Fruit fly (Drosophila melanogaster) whole organism, adult: ENCODE data around the gene mtm.

Experiments
- CG11617 ChIP-seq: fragments of 200-800 bp; sonication (Bioruptor generic); optimal IDR thresholded peaks from 2 replicates; lab custom pipeline; 2017; ENCODE audit warnings: mild to moderate bottlenecking, missing biosample characterization, missing genetic modification reagents, missing genetic modification characterization
- CG12768 ChIP-seq: fragments of 200-800 bp; sonication (Bioruptor generic); optimal IDR thresholded peaks from 2 replicates; lab custom pipeline; 2017; ENCODE audit warnings: missing biosample characterization, missing genetic modification characterization, mild to moderate bottlenecking, moderate library complexity, missing genetic modification reagents
- CG1620 ChIP-seq: fragments of 200-800 bp; sonication (Bioruptor generic); optimal IDR thresholded peaks from 2 replicates; lab custom pipeline; 2016; ENCODE audit warnings: missing biosample characterization, missing genetic modification characterization
- CG33017 ChIP-seq: fragments of 200-800 bp; sonication (Bioruptor generic); optimal IDR thresholded peaks from 2 replicates; lab custom pipeline; 2018; ENCODE audit warnings: missing biosample characterization, mild to moderate bottlenecking, missing genetic modification characterization, moderate library complexity
- CG5204 ChIP-seq: fragments of 200-800 bp; sonication (Bioruptor generic); optimal IDR thresholded peaks from 2 replicates; lab custom pipeline; 2016; ENCODE audit warnings: missing biosample characterization, missing genetic modification characterization
- Crg-1 ChIP-seq: fragments of 200-800 bp; sonication (Bioruptor generic); optimal IDR thresholded peaks from 2 replicates; lab custom pipeline; 2016; ENCODE audit warnings: missing biosample characterization, missing genetic modification characterization
- Hr96 ChIP-seq: fragments of 200-800 bp; sonication (Bioruptor generic); optimal IDR thresholded peaks from 2 replicates; lab custom pipeline; 2016; ENCODE audit warnings: missing biosample characterization, missing genetic modification characterization
- Mnt ChIP-seq: fragments of 200-800 bp; sonication (Bioruptor generic); optimal IDR thresholded peaks from 2 replicates; lab custom pipeline; 2016; ENCODE audit warnings: missing biosample characterization, mild to moderate bottlenecking, missing genetic modification characterization
- bab1 ChIP-seq: fragments of 200-800 bp; sonication (Bioruptor generic); optimal IDR thresholded peaks from 3 replicates; lab custom pipeline; 2019; ENCODE audit warnings: missing biosample characterization, mild to moderate bottlenecking, missing genetic modification characterization, moderate library complexity
- kay ChIP-seq: fragments of 200-800 bp; sonication (Bioruptor generic); peaks from one replicate; lab custom pipeline; 2016; ENCODE audit warnings: missing biosample characterization, missing genetic modification characterization, borderline replicate concordance
- pad ChIP-seq: fragments of 200-800 bp; sonication (Bioruptor generic); optimal IDR thresholded peaks from 3 replicates; lab custom pipeline; 2017; ENCODE audit warnings: missing biosample characterization, missing genetic modification characterization, mild to moderate bottlenecking, moderate library complexity, missing genetic modification reagents
- tj ChIP-seq: fragments of 200-800 bp; sonication (Bioruptor generic); optimal IDR thresholded peaks from 3 replicates; lab custom pipeline; 2017; ENCODE audit warnings: missing biosample characterization, mild to moderate bottlenecking, missing genetic modification characterization, moderate library complexity
- toe ChIP-seq: fragments of 200-800 bp; sonication (Bioruptor generic); optimal IDR thresholded peaks from 2 replicates; lab custom pipeline; 2016; ENCODE audit warnings: missing biosample characterization, missing genetic modification characterization

DNA sequence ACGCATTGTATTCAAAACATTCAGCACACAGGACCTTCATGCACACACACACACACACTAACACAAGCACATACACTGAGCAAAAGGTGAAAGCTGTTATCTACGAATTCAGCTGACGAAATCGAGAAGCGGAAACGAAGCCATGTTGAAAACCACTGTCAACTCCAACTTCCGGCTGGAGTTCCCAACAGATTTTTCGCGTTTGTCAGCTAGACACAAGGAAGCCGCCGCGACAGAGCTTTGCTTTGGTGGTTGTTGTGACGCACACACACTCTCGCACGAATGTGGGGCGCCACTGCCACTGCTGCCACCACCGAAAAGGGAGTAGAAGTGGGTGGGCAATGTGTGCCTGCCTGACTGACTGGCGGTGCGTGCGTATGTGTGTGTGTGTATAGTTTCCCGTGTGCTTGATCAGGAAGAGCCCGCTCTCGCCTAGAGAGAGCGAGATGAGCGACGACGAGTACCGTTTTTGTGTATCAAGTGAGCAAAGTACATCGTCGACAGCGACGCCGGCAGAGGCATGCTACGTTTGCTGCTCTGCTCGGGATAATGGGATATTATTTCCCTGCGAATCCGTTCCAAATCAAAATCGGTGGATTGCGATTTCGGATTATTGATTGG lies 39.1 kb downstream of the mtm start:
- TF ChIP-seq CG1620 (GFP tag; lab: Kevin White, UChicago): no peak
- no peak for TF ChIP-seq CG5204 (GFP tag; lab: Kevin White, UChicago)
- TF ChIP-seq CG11617: no peak
- no peak for TF ChIP-seq toe (GFP tag; lab: Kevin White, UChicago)
- no peak for TF ChIP-seq CG12768 (GFP tag; lab: Kevin White, UChicago)
- TF ChIP-seq Crg-1 (GFP tag; lab: Kevin White, UChicago): no peak
- TF ChIP-seq tj (GFP tag; lab: Kevin White, UChicago): no peak
- TF ChIP-seq bab1 (GFP tag; lab: Kevin White, UChicago): no peak
- TF ChIP-seq Mnt (GFP tag; lab: Kevin White, UChicago): no peak
- TF ChIP-seq pad: no peak
- TF ChIP-seq CG33017 (tag; lab: Kevin White, UChicago): no peak
- TF ChIP-seq Hr96: no peak
- TF ChIP-seq kay: no peak
